Fruit fly (Drosophila melanogaster) Kc167 (cell line): ENCODE measurements around the gene mRpS26.

Experiments
- Myc ChIP-seq: fragments of >200 bp; optimal IDR thresholded peaks from 2 replicates; lab custom pipeline; 2017; ENCODE audit warnings: missing external identifiers
- Sin3A ChIP-seq: fragments of >200 bp; optimal IDR thresholded peaks from 2 replicates; lab custom pipeline; 2018; ENCODE audit warnings: missing external identifiers
- psq ChIP-seq: fragments of >200 bp; optimal IDR thresholded peaks from 2 replicates; lab custom pipeline; 2017; ENCODE audit warnings: missing external identifiers

- TF ChIP-seq Myc (lab: Kevin White, UChicago) (no peak), Sin3A (no peak), psq (lab: Kevin White, UChicago) (no peak)
Measured at dm6 chr3L:18137197-18137596, 30.8 kb downstream of the mRpS26 start.
